Worm (Caenorhabditis elegans) whole organism, L1 larva: ENCODE data around the gene ZK381.8.

ENCODE experiments used
- C16A3.4 ChIP-seq: fragments of 150-350 bp; optimal IDR thresholded peaks from 2 replicates; lab custom pipeline; 2014; ENCODE audit warnings: missing biosample characterization, missing genetic modification characterization
- C34B4.2 ChIP-seq: sonication (generic microtip); optimal IDR thresholded peaks from 2 replicates; lab custom pipeline; 2017; ENCODE audit warnings: mild to moderate bottlenecking, missing genetic modification characterization, missing compliant biosample characterization
- F16B12.6 ChIP-seq: fragments of 150-350 bp; optimal IDR thresholded peaks from 2 replicates; lab custom pipeline; 2014; ENCODE audit warnings: missing biosample characterization, missing genetic modification characterization
- Y116A8C.19 ChIP-seq: sonication (generic microtip); optimal IDR thresholded peaks from 2 replicates; lab custom pipeline; 2016; ENCODE audit warnings: missing compliant biosample characterization, missing genetic modification characterization, borderline replicate concordance
- alr-1 ChIP-seq: fragments of 200-800 bp; sonication (Bioruptor generic); optimal IDR thresholded peaks from 2 replicates; lab custom pipeline; 2018; ENCODE audit warnings: borderline replicate concordance, mild to moderate bottlenecking, missing genetic modification characterization, missing compliant biosample characterization
- aly-2 ChIP-seq: fragments of 150-350 bp; optimal IDR thresholded peaks from 2 replicates; lab custom pipeline; 2014; ENCODE audit warnings: missing biosample characterization, missing genetic modification characterization
- blmp-1 ChIP-seq: fragments of 150-350 bp; optimal IDR thresholded peaks from 2 replicates; lab custom pipeline; 2014; ENCODE audit warnings: missing biosample characterization, missing genetic modification characterization
- ceh-82 ChIP-seq, 3 experiments: fragments of 150-350 bp in 1 of 3; sonication (generic microtip) in 2 of 3; optimal IDR thresholded peaks; 2 replicates each; lab custom pipeline; 2014 to 2017; ENCODE audit warnings: missing biosample characterization in 3 of 3, missing genetic modification characterization in 3 of 3
- ceh-88 ChIP-seq: fragments of 200-800 bp; sonication (Bioruptor generic); IDR thresholded peaks from 2 replicates; pipeline ENCODE4 v1.3.6; 2022; ENCODE audit warnings: missing genetic modification characterization, missing compliant biosample characterization
- ceh-90 ChIP-seq: sonication (generic microtip); optimal IDR thresholded peaks from 2 replicates; lab custom pipeline; 2016; ENCODE audit warnings: missing genetic modification characterization, missing compliant biosample characterization
- ces-1 ChIP-seq: fragments of 150-350 bp; optimal IDR thresholded peaks from 2 replicates; lab custom pipeline; 2014; ENCODE audit warnings: missing biosample characterization, missing genetic modification reagents, missing genetic modification characterization
- dpl-1 ChIP-seq, 3 experiments: fragments of 150-350 bp in 2 of 3; sonication (generic microtip) in 1 of 3; optimal IDR thresholded peaks; 2 replicates each; lab custom pipeline; 2014 to 2017; ENCODE audit warnings: missing biosample characterization in 3 of 3, missing genetic modification characterization in 3 of 3, missing genetic modification reagents in 3 of 3
- dsc-1 ChIP-seq: sonication (generic microtip); optimal IDR thresholded peaks from 2 replicates; lab custom pipeline; 2016; ENCODE audit warnings: mild to moderate bottlenecking, missing genetic modification characterization, missing compliant biosample characterization
- efl-1 ChIP-seq, 4 experiments: fragments of 150-350 bp; optimal IDR thresholded peaks in 3 of 4; peaks in 1 of 4; 1 replicate in 1 of 4; 2 replicates in 3 of 4; lab custom pipeline; 2014; ENCODE audit warnings: missing biosample characterization in 2 of 4, missing genetic modification characterization in 2 of 4, missing genetic modification reagents in 2 of 4
- egl-13 ChIP-seq: sonication (generic microtip); optimal IDR thresholded peaks from 2 replicates; lab custom pipeline; 2016; ENCODE audit warnings: missing genotype, missing genetic modification reagents, missing genetic modification characterization, missing compliant biosample characterization
- elt-2 ChIP-seq: sonication (generic microtip); optimal IDR thresholded peaks from 2 replicates; lab custom pipeline; 2016; ENCODE audit warnings: missing genetic modification characterization, mild to moderate bottlenecking, inconsistent platforms, missing compliant biosample characterization, missing genetic modification reagents
- ets-5 ChIP-seq: fragments of 200-800 bp; sonication (Bioruptor generic); IDR thresholded peaks from 2 replicates; pipeline ENCODE4 v1.3.6; 2022; ENCODE audit warnings: missing genetic modification characterization, missing compliant biosample characterization
- fkh-10 ChIP-seq: sonication (generic microtip); optimal IDR thresholded peaks from 2 replicates; lab custom pipeline; 2017; ENCODE audit warnings: missing biosample characterization, missing genetic modification reagents, missing genetic modification characterization
- fkh-4 ChIP-seq: sonication (generic microtip); optimal IDR thresholded peaks from 2 replicates; lab custom pipeline; 2016; ENCODE audit warnings: missing compliant biosample characterization, missing genetic modification characterization, borderline replicate concordance
- fos-1 ChIP-seq: fragments of 150-350 bp; optimal IDR thresholded peaks from 2 replicates; lab custom pipeline; 2014; ENCODE audit warnings: missing biosample characterization, missing genetic modification characterization
- grh-1 ChIP-seq: fragments of 200-800 bp; sonication (Bioruptor generic); IDR thresholded peaks from 2 replicates; pipeline ENCODE4 v1.3.6; 2022; ENCODE audit warnings: missing genetic modification reagents, missing genetic modification characterization, missing compliant biosample characterization
- hlh-4 ChIP-seq: sonication (generic microtip); optimal IDR thresholded peaks from 2 replicates; lab custom pipeline; 2016; ENCODE audit warnings: mild to moderate bottlenecking, missing genetic modification characterization, missing compliant biosample characterization
- irx-1 ChIP-seq: sonication (generic microtip); optimal IDR thresholded peaks from 2 replicates; lab custom pipeline; 2016; ENCODE audit warnings: missing genetic modification characterization, missing compliant biosample characterization
- isw-1 ChIP-seq: fragments of 200-800 bp; sonication (Bioruptor generic); IDR thresholded peaks from 2 replicates; pipeline ENCODE4 v1.3.6; 2022; ENCODE audit warnings: missing genetic modification characterization, missing compliant biosample characterization
- jun-1 ChIP-seq: fragments of 150-350 bp; optimal IDR thresholded peaks from 2 replicates; lab custom pipeline; 2014; ENCODE audit warnings: missing biosample characterization, missing genetic modification reagents, missing genetic modification characterization
- lin-35 ChIP-seq, 2 experiments: fragments of 150-350 bp; optimal IDR thresholded peaks; 2 replicates each; lab custom pipeline; 2014; ENCODE audit warnings: missing biosample characterization in 2 of 2, missing genetic modification characterization in 2 of 2, missing genetic modification reagents in 2 of 2
- mab-9 ChIP-seq: fragments of 200-800 bp; sonication (Bioruptor generic); IDR thresholded peaks from 2 replicates; pipeline ENCODE4 v1.3.6; 2022; ENCODE audit warnings: missing genetic modification reagents, missing genetic modification characterization, missing compliant biosample characterization
- mef-2 ChIP-seq: fragments of 150-350 bp; optimal IDR thresholded peaks from 2 replicates; lab custom pipeline; 2014; ENCODE audit warnings: missing biosample characterization, missing genetic modification characterization
- nhr-11 ChIP-seq: fragments of 150-350 bp; optimal IDR thresholded peaks from 2 replicates; lab custom pipeline; 2014; ENCODE audit warnings: missing biosample characterization, missing genetic modification characterization
- nhr-77 ChIP-seq: fragments of 150-350 bp; optimal IDR thresholded peaks from 2 replicates; lab custom pipeline; 2014; ENCODE audit warnings: missing biosample characterization, missing genetic modification characterization
- nhr-85 ChIP-seq: sonication (generic microtip); peaks from one replicate; lab custom pipeline; 2016; ENCODE audit warnings: missing genetic modification characterization, inconsistent platforms, missing compliant biosample characterization
- pax-3 ChIP-seq: fragments of 200-800 bp; sonication (Bioruptor generic); optimal IDR thresholded peaks from 2 replicates; lab custom pipeline; 2018; ENCODE audit warnings: mild to moderate bottlenecking, missing genetic modification characterization, moderate library complexity, missing compliant biosample characterization
- rnt-1 ChIP-seq: sonication (generic microtip); optimal IDR thresholded peaks from 2 replicates; lab custom pipeline; 2016; ENCODE audit warnings: mild to moderate bottlenecking, missing genetic modification characterization, moderate library complexity, missing compliant biosample characterization
- snpc-4 ChIP-seq: fragments of 150-350 bp; optimal IDR thresholded peaks from 2 replicates; lab custom pipeline; 2014; ENCODE audit warnings: missing biosample characterization, missing genetic modification characterization
- sox-4 ChIP-seq: sonication (generic microtip); optimal IDR thresholded peaks from 2 replicates; lab custom pipeline; 2016; ENCODE audit warnings: missing genetic modification characterization, missing compliant biosample characterization
- sptf-1 ChIP-seq: fragments of 150-350 bp; optimal IDR thresholded peaks from 2 replicates; lab custom pipeline; 2014; ENCODE audit warnings: missing biosample characterization, missing genetic modification characterization
- sup-37 ChIP-seq: fragments of 200-800 bp; sonication (Bioruptor generic); optimal IDR thresholded peaks from 2 replicates; lab custom pipeline; 2018; ENCODE audit warnings: mild to moderate bottlenecking, missing genetic modification characterization, missing compliant biosample characterization
- swsn-7 ChIP-seq: sonication (generic microtip); optimal IDR thresholded peaks from 2 replicates; lab custom pipeline; 2016; ENCODE audit warnings: missing genetic modification characterization, missing compliant biosample characterization
- tbx-2 ChIP-seq: sonication (generic microtip); optimal IDR thresholded peaks from 2 replicates; lab custom pipeline; 2016; ENCODE audit warnings: missing genetic modification characterization, missing compliant biosample characterization
- unc-130 ChIP-seq: fragments of 150-350 bp; optimal IDR thresholded peaks from 2 replicates; lab custom pipeline; 2017; ENCODE audit warnings: missing biosample characterization, missing genetic modification characterization, inconsistent platforms
- unc-30 ChIP-seq: sonication (generic microtip); optimal IDR thresholded peaks from 2 replicates; lab custom pipeline; 2017; ENCODE audit warnings: missing biosample characterization, missing genetic modification characterization
- unc-98 ChIP-seq: fragments of 200-800 bp; sonication (Bioruptor generic); IDR thresholded peaks from 2 replicates; pipeline ENCODE4 v1.3.6; 2022; ENCODE audit warnings: missing genetic modification characterization, missing compliant biosample characterization
- zag-1 ChIP-seq: fragments of 150-350 bp; optimal IDR thresholded peaks from 2 replicates; lab custom pipeline; 2014; ENCODE audit warnings: missing biosample characterization, missing genetic modification characterization
- ztf-4 ChIP-seq: fragments of 150-350 bp; optimal IDR thresholded peaks from 2 replicates; lab custom pipeline; 2014; ENCODE audit warnings: missing biosample characterization, missing genetic modification characterization

The ZK381.8 gene

DNA sequence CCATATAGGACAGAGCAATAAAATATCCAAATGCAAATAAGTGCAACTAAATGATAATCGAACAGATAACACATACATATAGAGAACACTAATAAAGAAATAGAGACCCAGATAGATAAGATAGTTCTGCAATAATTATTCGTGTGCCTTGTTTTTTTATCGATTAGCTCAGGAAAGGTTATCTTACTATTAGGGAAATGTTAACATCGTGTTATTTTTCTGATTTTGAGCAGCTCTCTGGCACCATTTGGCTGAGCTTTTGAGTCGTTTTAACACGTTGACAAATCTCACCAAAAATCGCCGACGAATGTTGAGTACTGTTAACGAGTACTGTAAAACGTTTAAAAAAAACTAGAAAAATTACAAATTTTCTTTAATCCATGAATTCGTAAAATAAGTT lies 41.8 kb downstream of the ZK381.8 start, which contains the start of gene cest-6:
TSS of gene cest-6 (minus strand) at position 101 of the 400 bp plus-strand sequence.
- TF ChIP-seq sox-4 (tag; lab: Kevin White, UChicago) (no peak), rnt-1 (tag; lab: Kevin White, UChicago) (no peak), tbx-2 (tag; lab: Kevin White, UChicago) (no peak), egl-13 (tag; lab: Kevin White, UChicago) (no peak), alr-1 (tag; lab: Kevin White, UChicago) (no peak), mef-2 (no peak), jun-1 (no peak)

ce11 chrIV:6925520-6925919 lies 44.7 kb downstream of the ZK381.8 start:
- no peak for TF ChIP-seq efl-1 (optimal IDR thresholded peaks at IDR 0.05; lab: Kevin White, UChicago)
- peak in 1 of 2 experiments; percentile 17 for TF ChIP-seq efl-1 (GFP tag; optimal IDR thresholded peaks at IDR 0.05 in 1 of 2; lab: Kevin White, UChicago)
- no peak for TF ChIP-seq sptf-1

ce11 chrIV:6923070-6923469 lies 47.1 kb downstream of the ZK381.8 start, which contains the start of gene T22D1.1:
TSS of gene T22D1.1 (plus strand) at chrIV:6923370.
- TF ChIP-seq aly-2 (tag; lab: Kevin White, UChicago) (no peak), hlh-4 (tag; lab: Kevin White, UChicago) (no peak), jun-1 (no peak), grh-1 (GFP tag; lab: Robert Waterston, UW) (no peak), ets-5 (GFP tag; lab: Robert Waterston, UW) (no peak), blmp-1 (tag; lab: Kevin White, UChicago) (no peak), Y116A8C.19 (no peak), irx-1 (tag; lab: Kevin White, UChicago) (no peak), nhr-11 (tag; lab: Kevin White, UChicago) (no peak)

ce11 chrIV:6920063-6920462 lies 50.1 kb downstream of the ZK381.8 start, which contains the start of gene T22D1.18:
TSS of gene T22D1.18 (minus strand) at chrIV:6920163.
- TF ChIP-seq hlh-4 (tag; lab: Kevin White, UChicago) (no peak), nhr-85 (peak; percentile 67), rnt-1 (tag; lab: Kevin White, UChicago) (no peak), ceh-90 (tag; lab: Kevin White, UChicago) (no peak)

- TF ChIP-seq snpc-4 (peak; percentile 92), C16A3.4 (tag; lab: Kevin White, UChicago) (peak; percentile 92), alr-1 (tag; lab: Kevin White, UChicago) (no peak), tbx-2 (tag; lab: Kevin White, UChicago) (peak; percentile 88), lin-35 (GFP tag; optimal IDR thresholded peaks at IDR 0.05; lab: Kevin White, UChicago) (peak; percentile 91 to 95), fkh-4 (tag; lab: Kevin White, UChicago) (peak; percentile 60), swsn-7 (tag; lab: Kevin White, UChicago) (peak; percentile 90), F16B12.6 (peak; percentile 69), ceh-82 (tag; optimal IDR thresholded peaks at IDR 0.05; lab: Kevin White, UChicago) (peak; percentile 77 to 92 (median 77)), fos-1 (tag; lab: Kevin White, UChicago) (peak; percentile 69), dpl-1 (GFP tag; optimal IDR thresholded peaks at IDR 0.05; lab: Kevin White, UChicago) (peak; percentile 89 to 92 (median 91)), sup-37 (GFP tag; lab: Kevin White, UChicago) (peak; percentile 1), unc-130 (tag; lab: Kevin White, UChicago) (peak; percentile 92), unc-98 (GFP tag; lab: Robert Waterston, UW) (no peak), nhr-85 (peak; percentile 92), elt-2 (peak; percentile 44), dsc-1 (tag; lab: Kevin White, UChicago) (peak; percentile 92), ces-1 (no peak), unc-30 (tag; lab: Kevin White, UChicago) (no peak), sox-4 (tag; lab: Kevin White, UChicago) (peak; percentile 69), ceh-90 (tag; lab: Kevin White, UChicago) (peak; percentile 8), ztf-4 (peak; percentile 71), C34B4.2 (no peak), pax-3 (tag; lab: Kevin White, UChicago) (peak; percentile 65), isw-1 (GFP tag; lab: Robert Waterston, UW) (peak; percentile 85), nhr-77 (tag; lab: Kevin White, UChicago) (peak; percentile 71), ets-5 (GFP tag; lab: Robert Waterston, UW) (no peak), mab-9 (GFP tag; lab: Robert Waterston, UW) (peak; percentile 65; the same call in 1 of the 2 replicates), ceh-88 (peak; percentile 54), zag-1 (tag; lab: Kevin White, UChicago) (peak; percentile 23), fkh-10 (GFP tag; lab: Kevin White, UChicago) (peak; percentile 37)
Measured at ce11 chrIV:6919318-6919717, 50.9 kb downstream of the ZK381.8 start, which contains the start of gene ruvb-2. TSS of gene ruvb-2 (minus strand) at chrIV:6919406.
